Worm (Caenorhabditis elegans): ENCODE results near the gene gldi-11.

gldi-11 gene

DNA sequence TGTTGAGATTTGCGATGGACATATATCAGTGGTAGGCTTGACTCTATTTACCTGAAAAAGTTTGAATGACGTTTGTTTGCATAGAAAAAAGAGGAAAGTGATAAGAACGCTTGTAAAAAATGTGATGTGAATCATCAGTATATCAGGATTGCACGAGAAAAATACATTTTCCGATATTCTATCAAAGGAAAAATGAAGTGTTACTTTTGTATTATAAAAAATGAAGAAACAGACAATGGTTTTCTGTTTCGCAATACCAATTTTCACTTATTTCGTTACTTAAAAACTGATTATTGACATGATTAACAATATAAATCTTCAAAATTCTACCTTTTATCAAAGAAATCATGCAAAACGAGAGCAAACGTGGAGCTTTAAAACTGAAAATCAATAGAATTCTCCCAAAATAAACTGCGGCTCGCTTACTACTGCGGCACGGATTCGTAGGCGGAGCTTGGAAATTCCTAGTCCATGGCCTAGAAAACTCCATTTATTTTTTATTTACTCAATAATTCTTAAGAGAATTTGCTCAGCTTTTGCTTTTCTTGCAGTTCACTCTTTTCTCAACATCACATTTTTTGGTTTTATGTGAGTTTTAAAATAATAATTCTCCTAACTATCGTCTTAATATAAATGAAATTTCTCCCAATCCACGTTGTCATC, 48.1 kb upstream of the gldi-11 start, which contains the start of the genes eif-1 and vps-24 (continued):
- no peak for TF ChIP-seq fos-1 (tag; optimal IDR thresholded peaks at IDR 0.05)
- TF ChIP-seq elt-3 (tag; optimal IDR thresholded peaks at IDR 0.05), result no peak
- TF ChIP-seq nhr-237 (tag; optimal IDR thresholded peaks at IDR 0.05), result no peak

DNA sequence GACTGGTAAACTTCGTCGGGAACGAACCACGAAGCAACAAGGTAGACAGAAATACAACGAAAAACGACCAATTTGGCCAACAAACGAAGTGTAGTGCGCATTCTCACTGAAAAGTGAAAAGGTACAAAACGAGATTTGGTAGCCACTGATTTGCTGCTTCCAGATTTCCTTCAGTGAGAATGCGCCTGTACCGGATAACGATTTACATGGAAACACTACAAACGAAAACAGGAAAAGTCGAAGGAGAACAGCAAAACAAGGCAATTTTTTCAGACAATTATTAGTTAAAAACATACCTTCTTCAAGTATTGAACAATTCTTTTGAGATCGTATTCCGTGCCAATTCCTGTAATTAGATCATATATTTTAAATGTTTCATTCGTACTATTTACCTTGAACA, 47.4 kb upstream of the gldi-11 start, which contains the start of gene pigb-1:
pigb-1 (minus strand) TSS at position 101 of the 400 bp plus-strand sequence.
- TF ChIP-seq C34F6.9 (tag; optimal IDR thresholded peaks at IDR 0.05), result no peak
- no peak for TF ChIP-seq nhr-23 (tag; optimal IDR thresholded peaks at IDR 0.05)
- TF ChIP-seq snpc-4 (tag; optimal IDR thresholded peaks at IDR 0.05), result no peak
- TF ChIP-seq mdl-1 (tag; optimal IDR thresholded peaks at IDR 0.05), result no peak
- TF ChIP-seq lsy-2 (tag; optimal IDR thresholded peaks at IDR 0.05), result no peak
- TF ChIP-seq elt-3 (tag; optimal IDR thresholded peaks at IDR 0.05), result no peak
- no peak for TF ChIP-seq fos-1 (tag; optimal IDR thresholded peaks at IDR 0.05)
- no peak for TF ChIP-seq unc-55 (GFP tag; optimal IDR thresholded peaks at IDR 0.05)
- TF ChIP-seq ztf-4 (tag; optimal IDR thresholded peaks at IDR 0.05), result no peak
- no peak for TF ChIP-seq lin-13 (GFP tag; optimal IDR thresholded peaks at IDR 0.05)
- TF ChIP-seq nhr-12 (tag; optimal IDR thresholded peaks at IDR 0.05), result no peak
- no peak for TF ChIP-seq nhr-6 (tag; optimal IDR thresholded peaks at IDR 0.05)
- no peak for TF ChIP-seq sma-3 (GFP tag; optimal IDR thresholded peaks at IDR 0.05)
- TF ChIP-seq lin-39 (tag; optimal IDR thresholded peaks at IDR 0.05), result no peak
- no peak for TF ChIP-seq ceh-16 (tag; optimal IDR thresholded peaks at IDR 0.05)
- no peak for TF ChIP-seq mbf-1 (tag; optimal IDR thresholded peaks at IDR 0.05)
- TF ChIP-seq unc-62 (GFP tag; optimal IDR thresholded peaks at IDR 0.05), result no peak

DNA sequence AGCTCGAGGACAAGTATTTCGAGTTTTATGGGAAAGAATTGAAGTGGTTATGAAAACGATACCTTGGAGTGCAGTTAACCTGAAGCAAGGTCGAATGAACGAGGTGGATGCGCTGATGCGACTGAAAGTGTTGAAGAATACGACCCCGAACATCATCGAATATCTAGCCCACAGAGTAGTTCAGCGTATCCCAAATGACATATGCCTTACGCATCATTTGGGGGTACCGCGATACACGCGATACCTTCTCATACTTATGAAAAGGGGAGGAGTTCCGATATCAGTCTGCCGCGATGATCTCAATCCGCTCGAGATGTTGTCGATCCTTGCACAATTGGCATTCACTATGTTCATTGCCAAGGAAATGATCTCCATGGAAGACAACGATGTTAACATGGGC, 44.2 kb upstream of the gldi-11 start, which contains the start of gene T27F7.12:
T27F7.12 (plus strand) TSS at position 301 of the 400 bp plus-strand sequence.
- TF ChIP-seq nhr-10 (tag; optimal IDR thresholded peaks at IDR 0.05) (no peak), elt-3 (tag; optimal IDR thresholded peaks at IDR 0.05) (no peak), ztf-11 (tag; optimal IDR thresholded peaks at IDR 0.05) (no peak), nhr-25 (tag; optimal IDR thresholded peaks at IDR 0.05) (no peak), sma-9 (GFP tag; optimal IDR thresholded peaks at IDR 0.05) (no peak), sma-9 (tag; optimal IDR thresholded peaks at IDR 0.05) (no peak), nhr-6 (tag; optimal IDR thresholded peaks at IDR 0.05) (no peak), skn-1 (tag; optimal IDR thresholded peaks at IDR 0.05) (no peak), lin-11 (tag; optimal IDR thresholded peaks at IDR 0.05) (no peak), ZK546.5 (tag; optimal IDR thresholded peaks at IDR 0.05) (no peak), lin-13 (GFP tag; optimal IDR thresholded peaks at IDR 0.05) (no peak), Y55F3AM.14 (GFP tag; optimal IDR thresholded peaks at IDR 0.05) (no peak), aly-2 (tag; optimal IDR thresholded peaks at IDR 0.05) (no peak), fos-1 (tag; optimal IDR thresholded peaks at IDR 0.05) (no peak), zag-1 (tag; optimal IDR thresholded peaks at IDR 0.05) (no peak), ceh-82 (tag; optimal IDR thresholded peaks at IDR 0.05) (no peak), sem-4 (tag; optimal IDR thresholded peaks at IDR 0.05) (no peak), R02D3.7 (tag; optimal IDR thresholded peaks at IDR 0.05) (no peak), nhr-23 (tag; optimal IDR thresholded peaks at IDR 0.05) (no peak)

DNA sequence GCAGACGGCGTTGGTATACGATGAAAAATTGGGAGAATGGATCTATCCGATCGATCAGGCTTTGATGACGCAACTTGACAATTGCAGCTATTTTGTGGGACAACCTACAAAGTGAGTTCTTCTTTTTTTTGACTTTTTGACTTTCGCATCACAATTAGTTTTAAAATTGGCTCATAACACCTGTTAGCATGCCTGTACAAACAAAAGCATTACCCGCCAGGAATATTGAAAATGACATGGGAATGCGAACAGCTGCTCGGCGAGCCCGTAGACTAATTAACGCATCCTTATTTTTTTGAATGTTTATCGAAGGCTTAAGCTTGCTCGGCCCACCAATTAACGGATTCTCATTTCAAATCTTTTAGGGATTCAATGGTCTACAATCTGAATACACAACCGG, 41.7 kb upstream of the gldi-11 start:
- TF ChIP-seq sma-3 (GFP tag; optimal IDR thresholded peaks at IDR 0.05) (no peak), snpc-4 (tag; optimal IDR thresholded peaks at IDR 0.05) (no peak), nhr-23 (tag; optimal IDR thresholded peaks at IDR 0.05) (no peak), blmp-1 (tag; optimal IDR thresholded peaks at IDR 0.05; ENCODE audit: insufficient read depth) (no peak), sma-9 (GFP tag; optimal IDR thresholded peaks at IDR 0.05) (no peak), sma-9 (tag; optimal IDR thresholded peaks at IDR 0.05) (no peak), nhr-237 (tag; optimal IDR thresholded peaks at IDR 0.05) (no peak), elt-1 (tag; optimal IDR thresholded peaks at IDR 0.05) (no peak), ZK546.5 (tag; optimal IDR thresholded peaks at IDR 0.05) (no peak), lin-13 (GFP tag; optimal IDR thresholded peaks at IDR 0.05) (no peak), unc-62 (GFP tag; optimal IDR thresholded peaks at IDR 0.05) (no peak), mab-5 (tag; optimal IDR thresholded peaks at IDR 0.05) (no peak), ztf-1 (GFP tag; conservative IDR thresholded peaks at IDR 0.05) (no peak), dmd-4 (tag; optimal IDR thresholded peaks at IDR 0.05) (no peak), nhr-77 (tag; optimal IDR thresholded peaks at IDR 0.05) (no peak), lsy-2 (tag; optimal IDR thresholded peaks at IDR 0.05) (no peak), fos-1 (tag; optimal IDR thresholded peaks at IDR 0.05) (no peak), ztf-11 (tag; optimal IDR thresholded peaks at IDR 0.05) (no peak), F13H6.1 (tag; optimal IDR thresholded peaks at IDR 0.05) (no peak), nhr-129 (tag; optimal IDR thresholded peaks at IDR 0.05) (no peak)
